Fruit fly (Drosophila melanogaster): ENCODE results near the gene CG6380.

dm6 chr2L:17268088-17268755 lies 23.8 kb downstream of the CG6380 start:
- TF ChIP-seq EcR (GFP tag; optimal IDR thresholded peaks at IDR 0.05) (no peak), CG8478 (optimal IDR thresholded peaks at IDR 0.05) (no peak), Dll (optimal IDR thresholded peaks at IDR 0.05) (no peak)

All from whole organism.